Worm (Caenorhabditis elegans) whole organism, young adult: Measurements from ENCODE around the gene mrpl-53.

Experiments
- C06A6.2 ChIP-seq: fragments of 200-800 bp; sonication (Bioruptor generic); conservative IDR thresholded peaks from 2 replicates; pipeline ENCODE4 v1.3.6; 2022; ENCODE audit warnings: missing genetic modification characterization, missing compliant biosample characterization
- C17E4.6 ChIP-seq: fragments of 200-800 bp; sonication (Bioruptor generic); IDR thresholded peaks from 2 replicates; pipeline ENCODE4 v1.3.6; 2022; ENCODE audit warnings: missing genetic modification reagents, missing genetic modification characterization, missing compliant biosample characterization
- F33H1.4 ChIP-seq: fragments of 200-800 bp; sonication (Bioruptor generic); IDR thresholded peaks from 2 replicates; pipeline ENCODE4 v1.3.6; 2022; ENCODE audit warnings: missing genetic modification reagents, missing genetic modification characterization, missing compliant biosample characterization
- F37B4.10 ChIP-seq: fragments of 200-800 bp; sonication (Bioruptor generic); IDR thresholded peaks from 2 replicates; pipeline ENCODE4 v1.3.6; 2022; ENCODE audit warnings: missing genetic modification characterization, missing compliant biosample characterization
- F39B2.1 ChIP-seq: fragments of 200-800 bp; sonication (Bioruptor generic); IDR thresholded peaks from 2 replicates; pipeline ENCODE4 v1.3.6; 2022; ENCODE audit warnings: missing genetic modification reagents, missing genetic modification characterization, missing compliant biosample characterization
- F49E8.2 ChIP-seq: sonication (generic microtip); optimal IDR thresholded peaks from 3 replicates; lab custom pipeline; 2017; ENCODE audit warnings: missing genetic modification characterization, mild to moderate bottlenecking, missing compliant biosample characterization, antibody characterized with exemption, moderate library complexity; ENCODE audit not compliant: insufficient read depth
- F57C9.4 ChIP-seq: sonication (generic microtip); optimal IDR thresholded peaks from 2 replicates; lab custom pipeline; 2017; ENCODE audit warnings: mild to moderate bottlenecking, missing genetic modification characterization, missing compliant biosample characterization
- K11D2.4 ChIP-seq: fragments of 200-800 bp; sonication (Bioruptor generic); IDR thresholded peaks from 2 replicates; pipeline ENCODE4 v1.3.6; 2022; ENCODE audit warnings: missing genetic modification reagents, missing genetic modification characterization, missing compliant biosample characterization
- Y53F4B.3 ChIP-seq: fragments of 200-800 bp; sonication (Bioruptor generic); IDR thresholded peaks from 2 replicates; pipeline ENCODE4 v1.3.6; 2022; ENCODE audit warnings: missing genetic modification reagents, missing genetic modification characterization, missing compliant biosample characterization
- Y53G8AR.9 ChIP-seq: fragments of 200-800 bp; sonication (Bioruptor generic); conservative IDR thresholded peaks from 2 replicates; pipeline ENCODE4 v1.3.6; 2022; ENCODE audit warnings: missing genetic modification reagents, missing genetic modification characterization, missing compliant biosample characterization
- Y56A3A.18 ChIP-seq: fragments of 200-800 bp; sonication (Bioruptor generic); IDR thresholded peaks from 2 replicates; pipeline ENCODE4 v1.3.6; 2022; ENCODE audit warnings: missing genetic modification reagents, missing genetic modification characterization, missing compliant biosample characterization
- Y79H2A.3 ChIP-seq: fragments of 200-800 bp; sonication (Bioruptor generic); conservative IDR thresholded peaks from 2 replicates; pipeline ENCODE4 v1.3.6; 2022; ENCODE audit warnings: missing genetic modification reagents, missing genetic modification characterization, missing compliant biosample characterization
- akir-1 ChIP-seq: fragments of 200-800 bp; sonication (Bioruptor generic); optimal IDR thresholded peaks from 2 replicates; lab custom pipeline; 2018; ENCODE audit warnings: mild to moderate bottlenecking, missing genetic modification characterization, moderate library complexity, missing compliant biosample characterization
- atf-7 ChIP-seq: sonication (generic microtip); optimal IDR thresholded peaks from 2 replicates; lab custom pipeline; 2017; ENCODE audit warnings: mild to moderate bottlenecking, missing genetic modification characterization, missing compliant biosample characterization
- attf-6 ChIP-seq: fragments of 200-800 bp; sonication (Bioruptor generic); IDR thresholded peaks from 2 replicates; pipeline ENCODE4 v1.3.6; 2022; ENCODE audit warnings: missing genetic modification reagents, missing genetic modification characterization, missing compliant biosample characterization
- bed-1 ChIP-seq: fragments of 200-800 bp; sonication (Bioruptor generic); IDR thresholded peaks from 2 replicates; pipeline ENCODE4 v1.3.6; 2022; ENCODE audit warnings: missing genetic modification reagents, missing genetic modification characterization, missing compliant biosample characterization
- ceh-100 ChIP-seq: fragments of 200-800 bp; sonication (Bioruptor generic); IDR thresholded peaks from 2 replicates; pipeline ENCODE4 v1.3.6; 2022; ENCODE audit warnings: missing genetic modification reagents, missing genetic modification characterization, missing compliant biosample characterization
- ceh-40 ChIP-seq: fragments of 200-800 bp; sonication (Bioruptor generic); IDR thresholded peaks from 2 replicates; pipeline ENCODE4 v1.3.6; 2022; ENCODE audit warnings: missing genetic modification characterization, missing compliant biosample characterization
- dpl-1 ChIP-seq: fragments of 150-350 bp; optimal IDR thresholded peaks from 2 replicates; lab custom pipeline; 2014; ENCODE audit warnings: missing biosample characterization, missing genetic modification reagents, missing genetic modification characterization
- hmg-20 ChIP-seq: fragments of 200-800 bp; sonication (Bioruptor generic); IDR thresholded peaks from 2 replicates; pipeline ENCODE4 v1.3.6; 2022; ENCODE audit warnings: missing genetic modification reagents, missing genetic modification characterization, missing compliant biosample characterization
- lag-1 ChIP-seq: fragments of 200-800 bp; sonication (Bioruptor generic); IDR thresholded peaks from 2 replicates; pipeline ENCODE4 v1.3.6; 2022; ENCODE audit warnings: missing genetic modification reagents, missing genetic modification characterization, missing compliant biosample characterization
- lsl-1 ChIP-seq: fragments of 200-800 bp; sonication (Bioruptor generic); optimal IDR thresholded peaks from 2 replicates; lab custom pipeline; 2018; ENCODE audit warnings: mild to moderate bottlenecking, missing genetic modification characterization, moderate library complexity, missing compliant biosample characterization
- madf-3 ChIP-seq: fragments of 200-800 bp; sonication (Bioruptor generic); IDR thresholded peaks from 2 replicates; pipeline ENCODE4 v1.3.6; 2022; ENCODE audit warnings: missing genetic modification reagents, missing genetic modification characterization, missing compliant biosample characterization
- madf-8 ChIP-seq: fragments of 200-800 bp; sonication (Bioruptor generic); conservative IDR thresholded peaks from 2 replicates; pipeline ENCODE4 v1.3.6; 2022; ENCODE audit warnings: missing genetic modification reagents, missing genetic modification characterization, missing compliant biosample characterization
- nfya-1 ChIP-seq: sonication (generic microtip); optimal IDR thresholded peaks from 2 replicates; lab custom pipeline; 2017; ENCODE audit warnings: antibody characterized with exemption, missing compliant biosample characterization, missing genetic modification characterization, borderline replicate concordance; ENCODE audit not compliant: insufficient read depth
- nfyb-1 ChIP-seq: fragments of 200-800 bp; sonication (Bioruptor generic); IDR thresholded peaks from 2 replicates; pipeline ENCODE4 v1.3.6; 2022; ENCODE audit warnings: missing genetic modification reagents, missing genetic modification characterization, missing compliant biosample characterization
- nhr-80 ChIP-seq: sonication (generic microtip); optimal IDR thresholded peaks from 2 replicates; lab custom pipeline; 2016; ENCODE audit warnings: missing genetic modification characterization, missing compliant biosample characterization
- sea-2 ChIP-seq: fragments of 200-800 bp; sonication (Bioruptor generic); IDR thresholded peaks from 2 replicates; pipeline ENCODE4 v1.3.6; 2022; ENCODE audit warnings: missing genetic modification characterization, missing compliant biosample characterization
- tlf-1 ChIP-seq: fragments of 200-800 bp; sonication (Bioruptor generic); optimal IDR thresholded peaks from 2 replicates; lab custom pipeline; 2018; ENCODE audit warnings: mild to moderate bottlenecking, missing genetic modification characterization, missing compliant biosample characterization

The mrpl-53 gene

DNA sequence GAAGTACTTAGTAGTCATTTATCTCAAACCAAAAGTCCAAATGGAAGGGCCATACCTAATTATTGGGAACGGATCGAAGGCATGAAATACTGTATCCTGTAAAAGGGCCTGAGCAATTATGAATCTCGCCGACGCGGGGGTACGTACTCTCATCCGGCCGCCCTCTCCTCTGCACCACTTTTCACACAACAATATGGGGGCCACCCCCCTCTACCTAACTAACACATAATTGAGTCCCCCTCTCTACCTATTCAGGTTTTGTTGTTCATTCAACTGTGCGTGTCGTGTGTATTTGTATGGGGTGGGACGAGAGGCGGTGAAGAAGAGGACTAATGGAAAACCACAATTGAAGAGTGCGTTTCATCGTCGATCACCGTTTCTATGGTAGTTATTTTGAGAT lies 23.0 kb upstream of the mrpl-53 start (continued):
- TF ChIP-seq akir-1 (GFP tag; lab: Kevin White, UChicago), result no peak

DNA sequence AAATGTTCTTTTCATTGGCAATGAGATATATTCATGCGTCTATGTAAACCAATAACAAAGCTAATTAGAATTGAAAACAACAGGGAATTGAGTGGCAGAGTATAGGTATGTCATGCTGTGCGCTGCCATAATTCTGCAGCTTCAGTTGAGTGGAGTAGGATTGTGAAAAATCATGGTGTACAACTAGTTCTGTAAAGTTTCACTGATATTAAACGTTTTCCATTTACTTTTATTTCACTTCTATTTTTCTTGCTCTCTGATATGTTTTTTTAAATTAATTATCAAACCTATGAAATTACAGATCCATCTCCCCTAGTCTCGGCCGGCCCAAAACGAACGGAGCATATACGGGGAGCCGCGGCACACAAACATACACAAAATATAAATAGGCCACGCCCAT lies 21.8 kb upstream of the mrpl-53 start, which contains the start of gene exc-7:
exc-7 (plus strand) TSS at position 301 of the 400 bp plus-strand sequence.
- TF ChIP-seq lag-1 (GFP tag; lab: Robert Waterston, UW) (no peak), ceh-40 (GFP tag; lab: Robert Waterston, UW) (no peak)
- TF ChIP-seq, all 124 proteins: peak for 0

DNA sequence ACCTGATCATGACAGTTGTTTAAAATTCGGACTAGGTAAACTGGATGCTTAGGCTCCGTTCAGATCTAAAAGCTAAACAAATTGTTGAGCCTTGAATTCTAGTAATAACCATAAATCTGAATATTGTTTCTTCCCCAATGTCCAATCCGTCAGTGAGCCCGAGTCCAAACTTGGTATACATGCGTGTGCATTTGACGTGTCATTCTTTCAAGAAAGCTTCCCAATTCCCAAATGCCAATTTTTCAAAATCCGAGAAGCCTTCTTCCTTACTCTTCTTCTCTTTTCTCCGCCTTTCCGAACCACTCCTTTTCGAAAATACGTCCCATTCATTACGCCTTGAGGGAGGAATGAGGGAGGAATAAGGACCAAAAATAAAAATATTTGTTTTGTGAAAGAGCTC lies 20.7 kb upstream of the mrpl-53 start:
- TF ChIP-seq madf-8 (GFP tag; lab: Robert Waterston, UW) (no peak), F37B4.10 (GFP tag; lab: Robert Waterston, UW) (no peak), Y53F4B.3 (GFP tag; lab: Robert Waterston, UW) (no peak), ceh-100 (GFP tag; lab: Robert Waterston, UW) (no peak), lsl-1 (GFP tag; lab: Kevin White, UChicago) (no peak), C06A6.2 (GFP tag; lab: Robert Waterston, UW) (no peak), madf-3 (no peak), sea-2 (no peak), K11D2.4 (GFP tag; lab: Robert Waterston, UW) (no peak)
- TF ChIP-seq, all 124 proteins: peak for 0

ce11 chrII:9577630-9578029 lies 19.8 kb upstream of the mrpl-53 start:
- TF ChIP-seq nfyb-1 (0 out of 2 replicates have a peak, but pooled peaks have one; percentile 33), tlf-1 (GFP tag; lab: Kevin White, UChicago) (no peak), F49E8.2 (no peak)

DNA sequence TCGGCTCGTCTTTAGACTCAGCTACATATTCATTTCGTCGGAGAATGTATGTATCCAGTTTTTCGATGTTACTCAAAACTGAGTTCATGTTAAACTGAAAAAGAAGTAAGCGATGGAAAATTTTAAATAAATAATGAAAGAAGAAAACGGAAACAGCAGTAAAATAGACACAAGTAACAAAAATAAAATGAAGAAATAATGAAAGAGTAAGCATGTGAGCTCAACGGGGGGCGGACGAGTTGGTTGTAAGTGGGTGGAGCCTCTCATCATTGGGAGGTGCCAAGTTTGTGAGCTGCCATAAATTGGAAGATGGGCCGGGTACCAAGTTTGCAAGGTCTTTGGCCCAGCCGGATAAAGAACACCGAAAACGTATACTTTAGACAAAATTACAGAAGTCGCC lies 14.0 kb upstream of the mrpl-53 start, which contains the start of gene wee-1.1:
wee-1.1 (minus strand) TSS at position 101 of the 400 bp plus-strand sequence.
- TF ChIP-seq Y53G8AR.9, result no peak
- no peak for TF ChIP-seq nfya-1
- no peak for TF ChIP-seq Y56A3A.18 (GFP tag; lab: Robert Waterston, UW)
- TF ChIP-seq dpl-1 (GFP tag; lab: Kevin White, UChicago), result no peak

DNA sequence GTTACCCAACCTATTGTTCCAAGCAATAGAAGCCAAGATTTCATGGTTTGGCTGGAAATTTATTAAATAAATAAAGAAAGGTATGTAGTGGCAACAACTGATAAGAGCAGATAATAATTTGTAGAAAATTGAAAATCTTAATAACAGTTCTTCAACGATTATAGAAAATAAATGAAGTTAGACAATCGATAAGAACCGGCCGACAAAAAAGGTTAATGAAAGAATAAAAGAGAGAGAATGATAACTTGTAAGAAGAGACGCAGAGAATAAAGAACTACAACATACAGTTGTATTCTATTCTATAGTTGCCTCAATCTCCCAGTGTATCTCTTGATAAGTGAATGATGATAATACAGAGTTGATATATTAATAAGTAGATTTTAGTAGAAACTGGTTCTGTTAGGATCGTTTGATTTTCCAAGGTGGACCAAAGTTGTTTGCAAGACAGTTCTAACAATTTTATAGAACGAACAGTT lies 10.7 kb upstream of the mrpl-53 start, which contains the start of gene ugt-58:
ugt-58 (minus strand) TSS at position 51 of the 476 bp plus-strand sequence.
- TF ChIP-seq Y79H2A.3, result no peak
- TF ChIP-seq nhr-80 (tag; lab: Kevin White, UChicago), result peak; percentile 5
- no peak for TF ChIP-seq F33H1.4 (GFP tag; lab: Robert Waterston, UW)

DNA sequence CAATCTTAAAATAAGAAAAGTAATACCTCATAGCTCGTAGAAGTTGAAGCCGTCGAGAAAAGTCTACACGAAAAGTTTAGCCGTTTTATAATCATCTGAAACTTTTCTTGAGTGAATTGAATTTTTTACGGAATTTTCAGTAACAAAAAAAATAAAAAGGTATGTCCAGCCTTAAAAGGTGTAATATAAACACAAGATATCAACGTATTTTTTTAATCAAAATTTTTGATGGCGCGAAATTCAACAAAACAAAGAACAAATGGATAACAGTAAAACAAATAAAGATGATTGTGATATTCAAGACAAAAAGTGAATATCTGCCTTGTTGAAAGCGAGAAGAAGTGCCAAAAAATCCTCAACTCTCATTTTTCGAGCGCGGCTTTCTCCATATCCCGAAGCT lies 7.8 kb upstream of the mrpl-53 start, which contains the start of gene eral-1:
eral-1 (minus strand) TSS at position 101 of the 400 bp plus-strand sequence.
- no peak for TF ChIP-seq F57C9.4 (tag; lab: Kevin White, UChicago)
- no peak for TF ChIP-seq hmg-20
- TF ChIP-seq F39B2.1 (GFP tag; lab: Robert Waterston, UW), result no peak
- no peak for TF ChIP-seq attf-6
- TF ChIP-seq bed-1 (GFP tag; lab: Robert Waterston, UW), result no peak
- no peak for TF ChIP-seq atf-7 (tag; lab: Kevin White, UChicago)
- no peak for TF ChIP-seq C17E4.6 (GFP tag; lab: Robert Waterston, UW)
